Fruit fly (Drosophila melanogaster) S2 (cell line): ENCODE data around the gene CG44008.

Experiments used
- CG8478 ChIP-seq: fragments of >200 bp; optimal IDR thresholded peaks from 2 replicates; lab custom pipeline; 2018
- CTCF ChIP-seq, 2 experiments: fragments of >200 bp; optimal IDR thresholded peaks; 2 replicates each; lab custom pipeline; 2018

The CG44008 gene

DNA sequence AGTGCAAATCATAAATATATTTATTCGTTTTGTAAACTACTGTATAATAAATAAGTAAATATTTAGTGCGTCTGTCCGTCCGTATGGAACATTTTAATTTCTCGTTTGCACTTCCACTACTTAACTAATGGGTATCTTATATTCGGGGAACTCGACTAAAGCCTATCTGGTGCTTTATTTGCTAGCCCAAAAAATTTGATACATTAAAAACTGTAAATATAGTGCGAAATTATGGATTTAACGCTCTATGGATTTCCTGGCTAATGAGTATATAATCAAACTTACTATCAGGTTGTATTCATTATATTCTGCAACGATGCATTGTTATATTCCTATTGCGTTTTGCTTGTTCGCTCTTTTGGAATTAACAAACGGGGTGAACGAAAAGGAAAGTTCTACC is 5.3 kb downstream of the CG44008 start, which contains the start of gene Sfp33A4:
Gene Sfp33A4, plus strand, starts transcription at position 301 of the 400 bp plus-strand sequence.
- TF ChIP-seq CG8478 (lab: Kevin White, UChicago) = no peak
- no peak for TF ChIP-seq CTCF (optimal IDR thresholded peaks at IDR 0.05; lab: Kevin White, UChicago)

DNA sequence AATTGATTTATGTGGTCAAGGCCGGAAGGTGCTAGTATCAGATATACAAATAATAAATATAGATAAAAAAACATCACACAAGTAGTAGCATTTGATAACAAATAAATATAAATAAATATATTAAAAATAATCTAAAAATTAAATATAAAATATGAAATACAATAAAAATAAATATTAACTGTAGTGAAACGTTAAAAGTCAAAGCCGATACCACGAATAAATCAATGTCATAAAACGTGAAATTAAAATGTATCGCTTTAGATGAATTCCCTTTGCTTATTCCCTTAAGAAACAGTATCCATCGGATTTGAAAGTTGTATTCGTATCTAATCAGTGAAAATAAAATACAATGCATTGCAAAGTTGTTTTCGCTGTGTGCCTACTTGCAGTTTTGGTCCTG is 7.9 kb downstream of the CG44008 start, which contains the start of gene CG45012:
Gene CG45012, plus strand, starts transcription at position 301 of the 400 bp plus-strand sequence.
- TF ChIP-seq CTCF (optimal IDR thresholded peaks at IDR 0.05; lab: Kevin White, UChicago) (no peak), CG8478 (lab: Kevin White, UChicago) (no peak)

DNA sequence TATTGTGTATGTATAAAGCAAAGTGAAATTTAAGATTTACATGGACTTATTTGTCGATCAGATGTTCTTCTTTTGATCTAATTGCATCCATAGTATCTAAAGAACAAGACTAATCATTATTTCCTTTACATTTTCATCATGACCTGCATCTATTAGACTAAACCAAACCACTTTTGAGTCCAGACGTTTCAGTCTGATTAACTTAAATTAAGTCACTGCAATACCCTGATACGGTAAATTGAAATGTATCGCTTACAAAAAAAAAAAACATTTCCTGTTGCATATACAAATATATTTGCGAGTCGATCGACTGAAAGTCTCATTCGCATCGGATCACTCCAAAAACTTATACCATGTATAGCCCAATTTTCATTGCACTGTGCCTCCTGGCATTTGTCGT is 8.5 kb downstream of the CG44008 start, which contains the start of gene CG45011:
Gene CG45011, plus strand, starts transcription at position 301 of the 400 bp plus-strand sequence.
- no peak for TF ChIP-seq CG8478 (lab: Kevin White, UChicago)
- TF ChIP-seq CTCF (optimal IDR thresholded peaks at IDR 0.05; lab: Kevin White, UChicago) = no peak

DNA sequence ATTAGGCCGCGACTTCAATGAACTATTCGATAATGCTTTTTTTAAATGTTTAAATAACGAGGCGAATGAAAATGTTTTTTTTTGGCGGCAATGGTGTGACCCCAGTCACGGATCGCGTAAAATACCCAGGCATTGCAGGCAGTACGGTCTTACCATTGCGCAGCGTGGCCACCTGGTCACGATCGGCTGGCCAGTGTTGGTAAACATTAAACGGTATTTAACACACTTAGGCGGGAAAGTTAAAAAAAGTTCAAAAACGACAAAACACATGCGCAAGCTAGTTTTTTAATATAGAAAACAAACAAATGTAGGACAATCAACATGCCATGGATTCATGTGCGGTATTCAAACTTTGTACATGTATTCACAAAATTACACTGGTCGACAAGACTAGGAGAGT is 13.0 kb downstream of the CG44008 start, which contains the start of gene esc:
Gene esc, minus strand, starts transcription at position 129 of the 400 bp plus-strand sequence.
- peak; percentile 9 to 34 for TF ChIP-seq CTCF (optimal IDR thresholded peaks at IDR 0.05; lab: Kevin White, UChicago)
- no peak for TF ChIP-seq CG8478 (lab: Kevin White, UChicago)

DNA sequence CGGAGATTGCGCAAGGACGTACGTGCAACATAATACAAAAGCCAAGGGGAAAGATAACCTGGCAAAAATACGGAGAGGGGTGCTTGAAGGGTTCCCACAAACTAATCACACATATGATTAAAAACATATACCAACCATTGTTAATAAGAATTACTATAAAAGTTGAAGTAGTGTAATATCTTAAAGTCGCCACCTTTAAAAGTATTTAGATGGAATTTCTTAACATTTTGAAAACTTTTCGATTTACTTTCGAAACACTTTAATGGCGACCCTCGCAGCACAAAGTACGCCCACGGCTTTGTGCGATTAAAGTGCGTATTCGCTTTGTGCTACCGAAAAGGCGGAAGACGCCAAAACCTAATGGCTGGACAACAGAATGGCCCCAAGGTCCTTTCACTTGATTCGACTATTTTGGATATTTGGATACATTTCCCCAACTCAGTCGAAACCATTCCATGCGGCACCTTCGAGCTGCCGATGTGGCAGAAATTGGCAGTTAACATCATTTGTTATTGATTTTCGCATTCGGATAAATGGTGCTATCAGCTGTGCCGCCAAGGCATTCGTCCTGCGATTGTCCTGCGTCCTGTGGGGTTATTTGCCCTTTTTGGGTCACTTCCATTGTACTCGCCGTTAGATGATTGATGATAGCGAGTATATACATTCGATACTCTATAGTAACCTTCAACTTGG is 18.6 kb downstream of the CG44008 start:
- no peak for TF ChIP-seq CTCF (optimal IDR thresholded peaks at IDR 0.05; lab: Kevin White, UChicago)
- no peak for TF ChIP-seq CG8478 (lab: Kevin White, UChicago)

DNA sequence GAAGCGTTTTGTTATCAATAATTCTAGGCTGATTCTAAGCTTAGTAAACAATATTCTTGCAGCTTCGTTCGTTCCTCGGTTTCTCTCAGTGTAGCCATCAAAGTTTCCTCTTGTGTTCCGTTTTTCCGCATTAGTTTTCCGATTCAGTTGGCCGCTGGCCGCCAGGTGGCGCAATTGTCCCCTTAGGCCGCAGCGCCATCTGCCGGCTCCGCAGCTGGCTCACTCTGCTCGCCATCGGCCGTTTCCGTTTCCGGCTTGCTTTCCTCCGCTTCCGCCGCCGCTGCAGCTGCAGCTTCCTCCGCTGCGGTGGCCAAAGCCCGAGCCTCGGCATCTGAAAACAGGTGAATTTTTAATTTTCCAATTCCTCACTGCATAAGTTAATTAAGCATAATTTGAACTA is 25.9 kb downstream of the CG44008 start:
- TF ChIP-seq CTCF (optimal IDR thresholded peaks at IDR 0.05; lab: Kevin White, UChicago) (peak; percentile 92 to 96), CG8478 (lab: Kevin White, UChicago) (no peak)

DNA sequence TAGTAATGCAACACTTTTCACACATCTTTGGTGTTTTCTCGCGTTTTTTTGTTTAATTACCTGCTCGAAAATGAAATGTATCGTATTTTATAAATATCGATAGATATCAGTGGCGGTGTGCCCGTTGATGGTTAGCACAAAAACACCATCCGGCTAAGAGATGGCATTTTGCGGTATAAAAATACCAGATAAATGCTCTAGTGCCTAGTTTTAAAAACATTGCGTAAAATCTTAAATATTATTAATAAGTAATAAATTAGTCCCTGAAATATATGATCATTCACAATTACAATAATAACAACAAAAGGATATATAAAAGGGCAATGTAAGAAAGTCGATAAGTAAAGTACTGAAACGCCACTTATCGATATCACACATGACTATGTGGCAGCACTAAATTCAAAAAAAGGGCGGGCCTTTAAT is 28.6 kb downstream of the CG44008 start, which contains the start of gene CycY:
Gene CycY, minus strand, starts transcription at position 116 of the 423 bp plus-strand sequence.
- TF ChIP-seq CTCF (optimal IDR thresholded peaks at IDR 0.05; lab: Kevin White, UChicago) = no peak
- TF ChIP-seq CG8478 (lab: Kevin White, UChicago) = no peak

DNA sequence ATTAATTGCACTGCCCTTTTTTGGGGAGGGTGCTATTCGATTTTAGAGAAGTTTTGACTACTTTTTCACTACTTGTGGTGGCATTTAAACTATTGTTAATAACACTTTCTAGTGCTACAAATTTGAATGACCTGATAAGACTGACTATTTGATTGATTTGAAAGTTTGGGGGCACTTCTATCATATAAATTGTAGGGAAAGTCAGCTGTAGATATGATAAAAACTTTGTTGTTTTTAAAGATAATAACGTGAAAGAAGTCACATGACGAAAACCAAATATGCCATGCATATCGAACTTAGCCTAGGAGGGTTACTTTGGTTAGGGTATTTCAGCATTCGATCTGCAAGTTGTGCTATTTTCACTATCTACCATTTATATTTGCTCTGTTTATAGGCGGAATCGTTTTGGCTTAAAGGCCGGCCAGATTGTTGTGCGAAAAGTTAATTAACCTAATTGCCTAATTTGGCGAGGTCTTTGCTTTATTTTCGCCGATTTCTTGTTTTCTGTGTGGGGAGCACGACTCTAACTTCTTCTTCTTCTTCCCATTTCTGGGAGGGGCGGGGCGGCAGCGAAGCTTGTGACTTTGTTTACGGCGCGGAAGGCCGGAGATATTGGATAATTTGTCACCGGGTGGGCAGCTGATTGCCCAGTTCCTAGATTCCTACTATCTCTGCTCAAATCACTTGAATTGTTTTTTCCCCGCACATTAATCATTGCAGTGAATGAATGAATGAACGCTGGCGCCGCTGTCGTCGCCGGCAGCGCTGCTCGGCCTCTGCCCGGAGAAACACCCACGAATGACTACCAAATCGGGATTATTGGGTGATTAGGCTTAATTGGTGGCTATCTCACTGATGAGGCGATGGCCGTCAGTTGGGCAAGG is 29.2 kb downstream of the CG44008 start:
- no peak for TF ChIP-seq CTCF (optimal IDR thresholded peaks at IDR 0.05; lab: Kevin White, UChicago)
- TF ChIP-seq CG8478 (lab: Kevin White, UChicago) = no peak

DNA sequence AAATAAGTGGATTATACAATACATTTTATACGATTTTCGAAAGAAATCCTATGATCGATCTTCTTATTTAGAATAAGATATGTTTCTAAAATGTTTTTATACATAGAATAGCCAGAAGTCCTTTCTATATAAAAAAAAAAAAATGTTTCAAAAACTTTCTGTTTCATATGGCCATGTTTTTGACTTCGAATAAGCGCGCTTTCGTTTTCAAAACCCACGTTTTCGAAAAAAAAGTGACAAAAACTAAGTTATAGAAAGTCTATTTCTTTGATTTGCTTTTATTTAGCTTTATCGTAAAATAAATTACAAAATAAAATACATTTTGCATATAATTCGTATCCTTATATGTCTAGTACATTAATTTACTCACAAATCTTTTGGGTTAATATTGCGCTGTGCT is 32.4 kb downstream of the CG44008 start:
- no peak for TF ChIP-seq CTCF (optimal IDR thresholded peaks at IDR 0.05; lab: Kevin White, UChicago)

DNA sequence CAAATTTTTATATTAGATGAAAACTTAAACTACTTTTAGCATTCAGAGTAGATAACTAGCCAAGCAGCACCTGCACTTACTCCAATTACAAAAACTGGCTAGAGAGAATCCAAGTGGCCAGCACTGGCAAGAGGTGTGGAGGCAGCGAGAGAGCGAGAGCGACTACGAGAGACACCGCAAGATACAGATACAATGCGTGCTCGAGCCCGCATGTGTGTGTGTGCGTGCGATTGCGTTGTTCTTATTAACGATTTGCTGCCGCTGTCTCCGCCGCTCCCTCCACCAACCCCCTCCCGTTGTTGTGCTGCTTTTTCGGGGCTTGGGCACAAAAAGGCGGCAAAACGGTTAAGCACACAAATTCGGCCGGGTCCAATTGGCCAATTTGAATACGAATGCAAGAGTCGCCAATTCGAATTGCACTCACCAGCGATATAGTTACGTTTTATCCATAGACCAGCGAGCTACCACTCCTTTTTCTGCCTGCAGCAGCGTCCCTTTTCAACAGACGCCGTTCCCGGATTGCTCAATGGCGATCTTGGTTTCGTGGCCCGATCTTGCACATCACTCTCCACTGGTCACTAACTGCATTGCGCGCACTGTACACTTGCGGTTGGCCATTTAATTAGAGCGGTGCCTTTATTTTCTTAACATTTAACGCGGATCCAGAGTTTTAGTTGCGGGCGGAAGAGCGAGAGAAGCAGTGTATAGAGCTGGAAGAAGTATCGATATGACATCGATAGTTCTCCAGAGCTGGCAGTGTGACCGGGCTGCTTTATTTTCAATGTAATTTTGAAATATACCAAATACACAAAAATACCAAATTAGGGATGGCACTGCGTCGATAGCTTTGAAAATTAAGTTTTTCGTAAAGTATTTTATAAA is 33.3 kb downstream of the CG44008 start, which contains the start of gene crol:
Gene crol, minus strand, starts transcription at position 737 of the 882 bp plus-strand sequence.
- no peak for TF ChIP-seq CG8478 (lab: Kevin White, UChicago)
- peak in 1 of 2 experiments; percentile 16 for TF ChIP-seq CTCF (optimal IDR thresholded peaks at IDR 0.05; lab: Kevin White, UChicago)

DNA sequence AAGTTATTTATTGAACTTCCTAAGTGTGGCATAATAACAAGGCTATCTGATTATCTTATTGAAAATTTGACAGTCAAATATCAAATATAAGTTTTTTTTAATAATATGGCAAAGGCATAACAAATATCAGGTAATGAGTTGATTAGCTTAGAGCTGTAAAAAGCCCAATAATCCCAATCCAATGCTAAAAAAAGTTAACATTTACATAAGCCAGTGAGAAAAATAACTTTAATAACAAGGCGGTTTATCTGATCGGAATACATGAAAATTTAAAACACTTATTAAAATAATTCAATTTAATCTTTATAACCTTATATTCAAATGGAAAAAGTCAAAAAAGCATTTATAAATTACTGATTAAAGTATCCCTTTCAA is 33.9 kb downstream of the CG44008 start:
- no peak for TF ChIP-seq CTCF (optimal IDR thresholded peaks at IDR 0.05; lab: Kevin White, UChicago)
- no peak for TF ChIP-seq CG8478 (lab: Kevin White, UChicago)

DNA sequence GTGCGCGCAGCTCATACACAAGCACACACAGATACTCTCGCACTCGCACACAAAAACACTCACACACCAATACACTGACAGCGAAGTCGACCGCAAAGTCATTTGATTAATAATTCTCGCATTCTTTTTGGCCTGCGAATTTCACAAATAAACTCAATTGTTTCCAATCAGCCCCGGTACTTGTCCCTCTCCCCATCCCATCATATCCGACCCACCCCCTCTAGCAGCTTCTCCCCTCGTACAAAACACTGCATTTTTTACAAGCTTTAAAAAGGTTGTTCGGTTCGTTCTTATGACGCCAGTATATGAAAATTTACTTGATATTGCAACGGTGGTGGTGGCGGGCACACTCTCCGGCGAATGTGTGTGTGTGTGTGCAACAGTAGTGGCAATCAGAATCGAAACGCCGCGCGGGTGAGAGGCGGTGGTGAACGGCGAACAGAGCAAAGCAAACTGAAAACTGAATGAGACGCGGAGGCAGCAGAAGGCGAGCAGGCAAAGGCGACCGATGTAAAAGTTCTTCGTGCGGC is 34.5 kb downstream of the CG44008 start:
- TF ChIP-seq CG8478 (lab: Kevin White, UChicago) = no peak
- no peak for TF ChIP-seq CTCF (optimal IDR thresholded peaks at IDR 0.05; lab: Kevin White, UChicago)
